Worm (Caenorhabditis elegans) whole organism, L2 larva: ENCODE measurements around the gene Y46G5A.39.
"Not testable (repeated sequence)": the region's sequence is repeated elsewhere in the genome, so short reads cannot be mapped to it uniquely, and the experiment has no call there.

Source experiments
- C34F6.9 ChIP-seq: fragments of 150-350 bp; optimal IDR thresholded peaks from 2 replicates; lab custom pipeline; 2014; ENCODE audit warnings: missing biosample characterization, missing genetic modification characterization
- F13H6.1 ChIP-seq: sonication (generic microtip); optimal IDR thresholded peaks from 2 replicates; lab custom pipeline; 2016; ENCODE audit warnings: missing genetic modification characterization, missing compliant biosample characterization
- R02D3.7 ChIP-seq: fragments of 150-350 bp; optimal IDR thresholded peaks from 2 replicates; lab custom pipeline; 2014; ENCODE audit warnings: missing biosample characterization, missing genetic modification characterization
- Y55F3AM.14 ChIP-seq: fragments of 200-800 bp; sonication (Bioruptor generic); optimal IDR thresholded peaks from 2 replicates; lab custom pipeline; 2018; ENCODE audit warnings: mild to moderate bottlenecking, missing genetic modification characterization, missing compliant biosample characterization
- ama-1 ChIP-seq: fragments of 150-350 bp; optimal IDR thresholded peaks from 2 replicates; lab custom pipeline; 2018; ENCODE audit warnings: inconsistent platforms
- blmp-1 ChIP-seq: sonication (generic microtip); optimal IDR thresholded peaks from 2 replicates; lab custom pipeline; 2017; ENCODE audit warnings: missing genetic modification characterization, mild to moderate bottlenecking, missing compliant biosample characterization, antibody characterized with exemption, moderate library complexity; ENCODE audit not compliant: insufficient read depth
- ceh-16 ChIP-seq: fragments of 150-350 bp; optimal IDR thresholded peaks from 2 replicates; lab custom pipeline; 2014; ENCODE audit warnings: missing biosample characterization, missing genetic modification characterization
- crh-2 ChIP-seq: sonication (generic microtip); optimal IDR thresholded peaks from 2 replicates; lab custom pipeline; 2017; ENCODE audit warnings: missing biosample characterization, missing genetic modification characterization
- dmd-4 ChIP-seq: sonication (generic microtip); optimal IDR thresholded peaks from 2 replicates; lab custom pipeline; 2017; ENCODE audit warnings: missing biosample characterization, missing genetic modification characterization
- egl-27 ChIP-seq: sonication (generic microtip); optimal IDR thresholded peaks from 3 replicates; lab custom pipeline; 2017; ENCODE audit warnings: missing biosample characterization, missing genetic modification reagents, missing genetic modification characterization
- gmeb-1 ChIP-seq: fragments of 150-350 bp; optimal IDR thresholded peaks from 2 replicates; lab custom pipeline; 2014; ENCODE audit warnings: missing biosample characterization, missing genetic modification characterization
- lin-11 ChIP-seq: fragments of 150-350 bp; sonication (generic microtip); optimal IDR thresholded peaks from 2 replicates; lab custom pipeline; 2014; ENCODE audit warnings: missing biosample characterization, missing genetic modification characterization, inconsistent platforms, mixed read lengths
- lin-13 ChIP-seq: fragments of 150-350 bp; optimal IDR thresholded peaks from 2 replicates; lab custom pipeline; 2014; ENCODE audit warnings: missing biosample characterization, missing genetic modification reagents, missing genetic modification characterization
- lin-39 ChIP-seq: fragments of 150-350 bp; optimal IDR thresholded peaks from 2 replicates; lab custom pipeline; 2014; ENCODE audit warnings: missing biosample characterization, missing genetic modification reagents, missing genetic modification characterization
- lsy-2 ChIP-seq, 2 experiments: fragments of 150-350 bp in 1 of 2; sonication (generic microtip) in 1 of 2; optimal IDR thresholded peaks; 2 replicates each; lab custom pipeline; 2014 to 2017; ENCODE audit warnings: missing biosample characterization in 2 of 2, missing genetic modification characterization in 2 of 2
- mbf-1 ChIP-seq: sonication (generic microtip); optimal IDR thresholded peaks from 2 replicates; lab custom pipeline; 2017; ENCODE audit warnings: missing biosample characterization, missing genetic modification characterization
- mdl-1 ChIP-seq, 2 experiments: fragments of 150-350 bp in 1 of 2; sonication (generic microtip) in 1 of 2; optimal IDR thresholded peaks; 2 replicates each; lab custom pipeline; 2017; ENCODE audit warnings: missing biosample characterization in 2 of 2, missing genetic modification characterization in 2 of 2
- nhr-10 ChIP-seq: sonication (generic microtip); optimal IDR thresholded peaks from 2 replicates; lab custom pipeline; 2017; ENCODE audit warnings: missing biosample characterization, missing genetic modification characterization
- nhr-129 ChIP-seq: fragments of 150-350 bp; optimal IDR thresholded peaks from 2 replicates; lab custom pipeline; 2014; ENCODE audit warnings: missing biosample characterization, missing genetic modification characterization
- nhr-21 ChIP-seq: fragments of 150-350 bp; optimal IDR thresholded peaks from 2 replicates; lab custom pipeline; 2014; ENCODE audit warnings: missing biosample characterization, missing genetic modification characterization
- nhr-25 ChIP-seq: fragments of 150-350 bp; sonication (generic microtip); optimal IDR thresholded peaks from 3 replicates; lab custom pipeline; 2014; ENCODE audit warnings: missing biosample characterization, missing genetic modification characterization
- sem-4 ChIP-seq: fragments of 150-350 bp; optimal IDR thresholded peaks from 2 replicates; lab custom pipeline; 2014; ENCODE audit warnings: missing biosample characterization, missing genetic modification reagents, missing genetic modification characterization
- sma-3 ChIP-seq: sonication (generic microtip); optimal IDR thresholded peaks from 2 replicates; lab custom pipeline; 2016; ENCODE audit warnings: missing genetic modification reagents, missing genetic modification characterization, missing compliant biosample characterization
- sma-9 ChIP-seq, 2 experiments: fragments of 150-350 bp in 1 of 2; sonication (generic microtip) in 1 of 2; optimal IDR thresholded peaks; 2 replicates each; lab custom pipeline; 2014 to 2016; ENCODE audit warnings: missing genetic modification characterization in 2 of 2, mild to moderate bottlenecking in 1 of 2, missing biosample characterization in 1 of 2, missing compliant biosample characterization in 1 of 2, missing genetic modification reagents in 1 of 2, moderate library complexity in 1 of 2
- snpc-4 ChIP-seq: fragments of 150-350 bp; optimal IDR thresholded peaks from 2 replicates; lab custom pipeline; 2014; ENCODE audit warnings: missing biosample characterization, missing genetic modification characterization
- unc-39 ChIP-seq: fragments of 150-350 bp; optimal IDR thresholded peaks from 2 replicates; lab custom pipeline; 2014; ENCODE audit warnings: missing biosample characterization, missing genetic modification characterization
- unc-55 ChIP-seq: fragments of 150-350 bp; sonication (generic microtip); optimal IDR thresholded peaks from 3 replicates; lab custom pipeline; 2014; ENCODE audit warnings: missing biosample characterization, missing genetic modification reagents, missing genetic modification characterization
- zag-1 ChIP-seq: fragments of 150-350 bp; optimal IDR thresholded peaks from 2 replicates; lab custom pipeline; 2014; ENCODE audit warnings: missing biosample characterization, missing genetic modification characterization
- ztf-11 ChIP-seq: sonication (generic microtip); optimal IDR thresholded peaks from 2 replicates; lab custom pipeline; 2017; ENCODE audit warnings: missing biosample characterization, missing genetic modification characterization
- ztf-4 ChIP-seq: fragments of 150-350 bp; optimal IDR thresholded peaks from 2 replicates; lab custom pipeline; 2014; ENCODE audit warnings: missing biosample characterization, missing genetic modification characterization

Gene Y46G5A.39

ce11 chrII:12789497-12789896, 35.9 kb upstream of the Y46G5A.39 start:
- no peak for TF ChIP-seq sma-9 (GFP tag; optimal IDR thresholded peaks at IDR 0.05; lab: Kevin White, UChicago)
- no peak for TF ChIP-seq sma-9 (tag; optimal IDR thresholded peaks at IDR 0.05; lab: Kevin White, UChicago)

ce11 chrII:12787831-12788248, 34.2 kb upstream of the Y46G5A.39 start, which contains the start of gene alkb-7:
TSS of gene alkb-7 (minus strand) at chrII:12788153.
- TF ChIP-seq nhr-21 (tag; lab: Kevin White, UChicago) (peak; percentile 57), dmd-4 (tag; lab: Kevin White, UChicago) (no peak), lin-39 (tag; lab: Kevin White, UChicago) (no peak), ama-1 (peak; percentile 43), lsy-2 (tag; optimal IDR thresholded peaks at IDR 0.05; lab: Kevin White, UChicago) (no peak), mbf-1 (tag; lab: Kevin White, UChicago) (no peak), egl-27 (no peak), zag-1 (tag; lab: Kevin White, UChicago) (no peak), Y55F3AM.14 (GFP tag; lab: Kevin White, UChicago) (peak; percentile 52), R02D3.7 (tag; lab: Kevin White, UChicago) (no peak)

- TF ChIP-seq nhr-10 (tag; lab: Kevin White, UChicago) (no peak), ama-1 (no peak), mdl-1 (tag; optimal IDR thresholded peaks at IDR 0.05; lab: Kevin White, UChicago) (peak in 1 of 2 experiments; percentile 1), unc-55 (GFP tag; lab: Kevin White, UChicago) (peak; percentile 9), nhr-129 (tag; lab: Kevin White, UChicago) (no peak)
These were observed 31.8 kb upstream of the Y46G5A.39 start, which contains the start of gene Y46G5A.15 for ce11 chrII:12785391-12785790. TSS of gene Y46G5A.15 (minus strand) at chrII:12785416.

- TF ChIP-seq gmeb-1 (peak; percentile 29), nhr-129 (tag; lab: Kevin White, UChicago) (peak; percentile 56), crh-2 (peak; percentile 32), lsy-2 (tag; optimal IDR thresholded peaks at IDR 0.05; lab: Kevin White, UChicago) (peak; percentile 33 to 41), sma-3 (peak; percentile 38), F13H6.1 (tag; lab: Kevin White, UChicago) (peak; percentile 33), unc-55 (GFP tag; lab: Kevin White, UChicago) (peak; percentile 67), sma-9 (GFP tag; optimal IDR thresholded peaks at IDR 0.05; lab: Kevin White, UChicago) (peak; percentile 50), lin-13 (GFP tag; lab: Kevin White, UChicago) (peak; percentile 96), snpc-4 (tag; lab: Kevin White, UChicago) (peak; percentile 97)
- TF ChIP-seq sma-9 (tag; optimal IDR thresholded peaks at IDR 0.05; lab: Kevin White, UChicago) = not testable (repeated sequence)
- TF ChIP-seq, all 48 proteins: peak for 10; not testable (repeated sequence) for 38
These were observed 24.7 kb upstream of the Y46G5A.39 start for ce11 chrII:12778374-12778773.

ce11 chrII:12776379-12776778, 22.8 kb upstream of the Y46G5A.39 start, which contains the start of gene Y46G5A.34:
TSS of gene Y46G5A.34 (plus strand) at chrII:12776679.
- TF ChIP-seq ceh-16 (no peak), nhr-129 (tag; lab: Kevin White, UChicago) (no peak), nhr-21 (tag; lab: Kevin White, UChicago) (no peak), blmp-1 (tag; lab: Kevin White, UChicago) (no peak), lin-11 (no peak), nhr-25 (tag; lab: Kevin White, UChicago) (no peak), sma-9 (GFP tag; optimal IDR thresholded peaks at IDR 0.05; lab: Kevin White, UChicago) (no peak), sma-9 (tag; optimal IDR thresholded peaks at IDR 0.05; lab: Kevin White, UChicago) (no peak), mbf-1 (tag; lab: Kevin White, UChicago) (no peak)

- no peak for TF ChIP-seq nhr-25 (tag; lab: Kevin White, UChicago)
These were observed 20.8 kb upstream of the Y46G5A.39 start, which contains the start of gene Y46G5A.14 for ce11 chrII:12774402-12774801. TSS of gene Y46G5A.14 (plus strand) at chrII:12774702.

- TF ChIP-seq C34F6.9 (tag; lab: Kevin White, UChicago) (no peak), unc-39 (tag; lab: Kevin White, UChicago) (no peak), nhr-25 (tag; lab: Kevin White, UChicago) (no peak), lin-39 (tag; lab: Kevin White, UChicago) (no peak), sma-9 (GFP tag; optimal IDR thresholded peaks at IDR 0.05; lab: Kevin White, UChicago) (no peak), sma-9 (tag; optimal IDR thresholded peaks at IDR 0.05; lab: Kevin White, UChicago) (no peak), sem-4 (tag; lab: Kevin White, UChicago) (no peak), ama-1 (no peak), F13H6.1 (tag; lab: Kevin White, UChicago) (no peak), nhr-10 (tag; lab: Kevin White, UChicago) (no peak), ztf-11 (tag; lab: Kevin White, UChicago) (no peak), ztf-4 (tag; lab: Kevin White, UChicago) (no peak), egl-27 (no peak)
These were observed 16.3 kb upstream of the Y46G5A.39 start for ce11 chrII:12769947-12770346.
